Worm (Caenorhabditis elegans) whole organism, early embryonic: Measurements from ENCODE around the gene nos-1.

Experiments
- ama-1 ChIP-seq: fragments of 150-350 bp; optimal IDR thresholded peaks from 2 replicates; lab custom pipeline; 2014
- ceh-36 ChIP-seq: sonication (generic microtip); optimal IDR thresholded peaks from 2 replicates; lab custom pipeline; 2016; ENCODE audit warnings: missing genetic modification characterization, inconsistent platforms, missing compliant biosample characterization
- ets-7 ChIP-seq: sonication (generic microtip); optimal IDR thresholded peaks from 2 replicates; lab custom pipeline; 2016; ENCODE audit warnings: missing genotype, missing genetic modification characterization, missing compliant biosample characterization
- tra-4 ChIP-seq: sonication (generic microtip); optimal IDR thresholded peaks from 2 replicates; lab custom pipeline; 2017; ENCODE audit warnings: missing genetic modification characterization, missing compliant biosample characterization

DNA sequence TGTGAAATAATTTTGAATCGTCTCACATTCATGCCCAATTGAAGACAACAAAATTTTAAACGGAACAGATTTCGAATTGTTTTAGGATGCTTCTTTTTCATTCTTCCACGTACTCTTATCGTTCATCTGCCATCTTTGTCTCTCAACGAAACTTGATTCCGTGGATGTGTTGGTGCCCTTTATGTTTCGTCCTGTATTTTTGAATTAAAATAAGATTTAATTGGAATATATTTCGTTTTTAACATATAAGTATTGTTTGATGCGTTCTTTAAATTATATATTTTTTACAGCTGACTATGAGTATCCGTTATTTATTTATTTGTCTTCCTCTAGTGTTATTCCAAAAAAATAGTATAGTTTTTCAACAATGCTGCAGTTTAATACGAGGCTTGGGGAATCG is 50.9 kb downstream of the nos-1 start, which contains the start of gene gly-1:
- no peak for TF ChIP-seq ceh-36 (tag; lab: Kevin White, UChicago)
- no peak for TF ChIP-seq ama-1 (lab: Kevin White, UChicago)
- TF ChIP-seq tra-4 (tag; lab: Kevin White, UChicago) = no peak
- no peak for TF ChIP-seq ets-7 (tag; lab: Kevin White, UChicago)
